Worm (Caenorhabditis elegans) whole organism, L4 larva: ENCODE measurements around the gene ZK742.6.

ENCODE experiments used
- F26F4.8 ChIP-seq: fragments of 200-800 bp; sonication (Bioruptor generic); conservative IDR thresholded peaks from 2 replicates; pipeline ENCODE4 v1.3.6; 2022; ENCODE audit warnings: missing genetic modification characterization, missing compliant biosample characterization
- F44E2.7 ChIP-seq: fragments of 200-800 bp; sonication (Bioruptor generic); IDR thresholded peaks from 2 replicates; pipeline ENCODE4 v2.1.2; 2022; ENCODE audit warnings: missing genetic modification characterization, missing compliant biosample characterization
- Y5F2A.4 ChIP-seq: fragments of 200-800 bp; sonication (Bioruptor generic); optimal IDR thresholded peaks from 2 replicates; lab custom pipeline; 2018; ENCODE audit warnings: mild to moderate bottlenecking, missing genetic modification characterization, missing compliant biosample characterization
- Y75B8A.6 ChIP-seq: fragments of 200-800 bp; sonication (Bioruptor generic); IDR thresholded peaks from 2 replicates; pipeline ENCODE4 v1.3.6; 2022; ENCODE audit warnings: missing genetic modification reagents, missing genetic modification characterization, missing compliant biosample characterization
- ZK337.2 ChIP-seq: fragments of 200-800 bp; sonication (Bioruptor generic); IDR thresholded peaks from 2 replicates; pipeline ENCODE4 v1.3.6; 2022; ENCODE audit warnings: missing genetic modification reagents, missing genetic modification characterization, missing compliant biosample characterization
- aha-1 ChIP-seq: fragments of 150-350 bp; peaks from one replicate; lab custom pipeline; 2014; ENCODE audit warnings: missing biosample characterization, missing genetic modification characterization
- arid-1 ChIP-seq: fragments of 200-800 bp; sonication (Bioruptor generic); conservative IDR thresholded peaks from 2 replicates; pipeline ENCODE4 v1.3.6; 2022; ENCODE audit warnings: missing genetic modification reagents, missing genetic modification characterization, missing compliant biosample characterization
- ceh-20 ChIP-seq: fragments of 200-800 bp; sonication (Bioruptor generic); IDR thresholded peaks from 2 replicates; pipeline ENCODE4 v1.3.6; 2022; ENCODE audit warnings: missing genetic modification reagents, missing genetic modification characterization, missing compliant biosample characterization
- ceh-62 ChIP-seq: sonication (generic microtip); optimal IDR thresholded peaks from 2 replicates; lab custom pipeline; 2017; ENCODE audit warnings: missing biosample characterization, missing genetic modification characterization
- ceh-82 ChIP-seq: sonication (generic microtip); optimal IDR thresholded peaks from 2 replicates; lab custom pipeline; 2017; ENCODE audit warnings: missing biosample characterization, missing genetic modification characterization
- cey-2 ChIP-seq: sonication (generic microtip); optimal IDR thresholded peaks from 3 replicates; lab custom pipeline; 2017; ENCODE audit warnings: missing genetic modification characterization, mild to moderate bottlenecking, missing compliant biosample characterization, antibody characterized with exemption, borderline replicate concordance; ENCODE audit not compliant: insufficient read depth
- ctbp-1 ChIP-seq: fragments of 200-800 bp; sonication (Bioruptor generic); IDR thresholded peaks from 2 replicates; pipeline ENCODE4 v1.3.6; 2022; ENCODE audit warnings: missing genetic modification reagents, missing genetic modification characterization, missing compliant biosample characterization
- daf-16 ChIP-seq, 3 experiments: sonication (generic microtip); optimal IDR thresholded peaks; 2 replicates each; lab custom pipeline; 2016 to 2017; ENCODE audit warnings: missing genetic modification characterization in 3 of 3, missing genetic modification reagents in 3 of 3, mild to moderate bottlenecking in 2 of 3, missing compliant biosample characterization in 2 of 3, missing biosample characterization in 1 of 3, moderate library complexity in 1 of 3
- daf-8 ChIP-seq: fragments of 200-800 bp; sonication (Bioruptor generic); IDR thresholded peaks from 2 replicates; pipeline ENCODE4 v1.3.6; 2022; ENCODE audit warnings: missing genetic modification characterization, missing compliant biosample characterization
- fos-1 ChIP-seq: fragments of 150-350 bp; optimal IDR thresholded peaks from 2 replicates; lab custom pipeline; 2014; ENCODE audit warnings: missing biosample characterization, missing genetic modification characterization
- gei-8 ChIP-seq: fragments of 200-800 bp; sonication (Bioruptor generic); optimal IDR thresholded peaks from 2 replicates; lab custom pipeline; 2018; ENCODE audit warnings: mild to moderate bottlenecking, missing genetic modification characterization, missing compliant biosample characterization
- hlh-11 ChIP-seq: fragments of 200-800 bp; sonication (Bioruptor generic); optimal IDR thresholded peaks from 2 replicates; lab custom pipeline; 2018; ENCODE audit warnings: mild to moderate bottlenecking, missing genetic modification characterization, missing compliant biosample characterization
- hmg-1.1 ChIP-seq: fragments of 200-800 bp; sonication (Bioruptor generic); IDR thresholded peaks from 2 replicates; pipeline ENCODE4 v1.3.6; 2022; ENCODE audit warnings: missing genetic modification reagents, missing genetic modification characterization, missing compliant biosample characterization
- jun-1 ChIP-seq: fragments of 150-350 bp; optimal IDR thresholded peaks from 2 replicates; lab custom pipeline; 2014; ENCODE audit warnings: missing biosample characterization, missing genetic modification reagents, missing genetic modification characterization
- lin-1 ChIP-seq: fragments of 200-800 bp; sonication (Bioruptor generic); IDR thresholded peaks from 2 replicates; pipeline ENCODE4 v1.3.6; 2022; ENCODE audit warnings: missing genetic modification reagents, missing genetic modification characterization, missing compliant biosample characterization
- lin-15B ChIP-seq: fragments of 150-350 bp; sonication (generic microtip); optimal IDR thresholded peaks from 3 replicates; lab custom pipeline; 2014; ENCODE audit warnings: missing biosample characterization, missing genetic modification characterization
- lin-39 ChIP-seq: fragments of 150-350 bp; optimal IDR thresholded peaks from 2 replicates; lab custom pipeline; 2014; ENCODE audit warnings: missing biosample characterization, missing genetic modification reagents, missing genetic modification characterization
- lsy-2 ChIP-seq, 2 experiments: fragments of 150-350 bp in 1 of 2; sonication (generic microtip) in 1 of 2; optimal IDR thresholded peaks; 2 replicates each; lab custom pipeline; 2014 to 2017; ENCODE audit warnings: missing biosample characterization in 2 of 2, missing genetic modification characterization in 2 of 2
- mxl-3 ChIP-seq: fragments of 200-800 bp; sonication (Bioruptor generic); optimal IDR thresholded peaks from 2 replicates; lab custom pipeline; 2018; ENCODE audit warnings: mild to moderate bottlenecking, missing genetic modification characterization, missing compliant biosample characterization
- nhr-102 ChIP-seq: sonication (generic microtip); optimal IDR thresholded peaks from 2 replicates; lab custom pipeline; 2016; ENCODE audit warnings: mild to moderate bottlenecking, missing genetic modification characterization, moderate library complexity, missing compliant biosample characterization
- nhr-11 ChIP-seq: fragments of 150-350 bp; optimal IDR thresholded peaks from 2 replicates; lab custom pipeline; 2014; ENCODE audit warnings: missing biosample characterization, missing genetic modification characterization
- nhr-25 ChIP-seq: sonication (generic microtip); optimal IDR thresholded peaks from 2 replicates; lab custom pipeline; 2017; ENCODE audit warnings: missing genetic modification characterization, mild to moderate bottlenecking, missing compliant biosample characterization, antibody characterized with exemption, moderate library complexity, borderline replicate concordance; ENCODE audit not compliant: insufficient read depth
- nhr-41 ChIP-seq: fragments of 200-800 bp; sonication (Bioruptor generic); IDR thresholded peaks from 2 replicates; pipeline ENCODE4 v1.3.6; 2022; ENCODE audit warnings: missing genetic modification reagents, missing genetic modification characterization, missing compliant biosample characterization
- nhr-42 ChIP-seq: fragments of 200-800 bp; sonication (Bioruptor generic); IDR thresholded peaks from 2 replicates; pipeline ENCODE4 v1.3.6; 2022; ENCODE audit warnings: missing genetic modification characterization, missing compliant biosample characterization
- set-16 ChIP-seq: fragments of 200-800 bp; sonication (Bioruptor generic); IDR thresholded peaks from 2 replicates; pipeline ENCODE4 v1.3.6; 2022; ENCODE audit warnings: missing genetic modification reagents, missing genetic modification characterization, missing compliant biosample characterization
- skn-1 ChIP-seq: fragments of 150-350 bp; optimal IDR thresholded peaks from 2 replicates; lab custom pipeline; 2014; ENCODE audit warnings: missing biosample characterization, missing genetic modification characterization
- spr-1 ChIP-seq: sonication (generic microtip); optimal IDR thresholded peaks from 2 replicates; lab custom pipeline; 2016; ENCODE audit warnings: mild to moderate bottlenecking, missing genetic modification characterization, missing compliant biosample characterization
- tag-97 ChIP-seq: fragments of 200-800 bp; sonication (Bioruptor generic); IDR thresholded peaks from 2 replicates; pipeline ENCODE4 v1.3.6; 2022; ENCODE audit warnings: missing genetic modification characterization, missing compliant biosample characterization
- tra-1 ChIP-seq: fragments of 200-800 bp; sonication (Bioruptor generic); IDR thresholded peaks from 2 replicates; pipeline ENCODE4 v1.3.6; 2022; ENCODE audit warnings: missing genetic modification reagents, missing genetic modification characterization, missing compliant biosample characterization
- unc-130 ChIP-seq: sonication (generic microtip); optimal IDR thresholded peaks from 2 replicates; lab custom pipeline; 2016; ENCODE audit warnings: missing genetic modification reagents, missing genetic modification characterization, missing compliant biosample characterization
- unc-39 ChIP-seq: sonication (generic microtip); optimal IDR thresholded peaks from 2 replicates; lab custom pipeline; 2017; ENCODE audit warnings: missing biosample characterization, missing genetic modification characterization
- unc-62 ChIP-seq, 3 experiments: fragments of 150-350 bp in 1 of 3; sonication (generic microtip); optimal IDR thresholded peaks in 2 of 3; peaks in 1 of 3; 1 replicate in 1 of 3; 2 replicates in 2 of 3; lab custom pipeline; 2014 to 2017; ENCODE audit warnings: missing biosample characterization in 3 of 3, missing genetic modification characterization in 3 of 3, missing genetic modification reagents in 3 of 3, missing genotype in 1 of 3
- ztf-11 ChIP-seq: fragments of 150-350 bp; optimal IDR thresholded peaks from 2 replicates; lab custom pipeline; 2014; ENCODE audit warnings: missing biosample characterization, missing genetic modification characterization

ZK742.6 gene

DNA sequence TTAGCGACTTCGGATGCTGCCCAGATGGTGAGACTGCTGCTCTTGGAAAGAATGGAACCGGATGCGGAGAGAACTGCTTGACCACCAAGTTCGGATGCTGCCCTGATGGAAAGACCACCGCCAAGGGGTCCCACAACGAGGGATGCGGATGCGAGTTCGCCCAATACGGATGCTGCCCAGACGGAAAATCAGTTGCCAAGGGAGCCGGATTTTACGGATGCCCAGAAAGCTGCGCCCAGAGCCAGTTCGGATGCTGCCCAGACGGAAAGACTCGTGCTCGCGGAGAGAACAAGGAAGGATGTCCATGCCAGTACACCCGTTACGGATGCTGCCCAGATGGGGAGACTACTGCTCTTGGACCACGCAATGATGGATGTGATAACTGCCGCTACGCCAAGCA is 16.2 kb upstream of the ZK742.6 start:
- TF ChIP-seq gei-8 (GFP tag; lab: Kevin White, UChicago) (no peak), set-16 (peak; percentile 85)

DNA sequence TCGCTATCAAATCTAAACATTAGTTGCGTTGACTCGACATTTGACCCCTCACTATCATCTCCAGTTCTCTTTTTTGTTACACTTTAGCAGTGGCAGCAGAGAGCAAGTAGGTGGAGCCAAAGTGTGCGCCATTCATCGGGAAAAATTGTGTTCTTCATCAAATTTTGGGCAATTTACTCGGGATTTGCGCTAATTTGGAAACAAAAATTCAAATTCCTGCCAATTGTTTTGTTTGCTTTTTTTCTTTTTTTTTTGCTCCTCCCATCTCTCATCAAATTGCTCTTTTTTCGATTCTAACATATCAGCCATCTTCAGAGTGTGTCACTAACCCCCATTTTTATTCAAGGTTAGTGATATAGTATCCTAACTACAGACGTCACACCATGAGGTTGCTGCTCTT is 12.2 kb upstream of the ZK742.6 start, which contains the start of gene mig-6:
Gene mig-6, plus strand, starts transcription at position 301 of the 400 bp plus-strand sequence.
- TF ChIP-seq daf-16 (GFP tag; optimal IDR thresholded peaks at IDR 0.05; lab: Kevin White, UChicago) (no peak), daf-16 (tag; optimal IDR thresholded peaks at IDR 0.05; lab: Kevin White, UChicago) (no peak), daf-8 (GFP tag; lab: Robert Waterston, UW) (no peak), unc-130 (GFP tag; lab: Kevin White, UChicago) (no peak), ceh-62 (tag; lab: Kevin White, UChicago) (no peak), F44E2.7 (GFP tag; lab: Robert Waterston, UW) (no peak), cey-2 (no peak), lin-15B (no peak), hmg-1.1 (GFP tag; lab: Robert Waterston, UW) (no peak), arid-1 (no peak)

DNA sequence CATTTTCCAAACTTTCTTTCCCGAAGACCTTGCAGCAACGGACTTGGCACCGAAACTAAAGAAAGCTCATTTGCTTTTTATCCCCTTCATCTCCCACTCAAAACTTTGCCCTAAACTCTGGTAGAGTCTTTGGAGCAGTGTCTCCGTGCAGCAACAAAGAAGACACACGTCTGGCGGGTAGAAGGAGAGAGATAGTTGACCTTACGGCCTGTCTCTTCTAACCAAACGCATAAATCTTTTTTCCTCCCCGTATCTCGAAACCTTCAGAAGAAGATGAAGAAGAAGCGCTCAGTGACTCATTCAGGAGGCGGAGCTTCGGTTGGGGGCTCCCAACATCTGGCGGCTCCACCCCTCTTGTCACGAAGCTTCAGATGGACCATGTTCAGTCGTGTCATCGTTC is 11.6 kb upstream of the ZK742.6 start:
- no peak for TF ChIP-seq unc-39 (tag; lab: Kevin White, UChicago)
- no peak for TF ChIP-seq tag-97 (GFP tag; lab: Robert Waterston, UW)
- TF ChIP-seq nhr-102, result no peak
- TF ChIP-seq lsy-2 (tag; optimal IDR thresholded peaks at IDR 0.05; lab: Kevin White, UChicago), result no peak
- TF ChIP-seq lin-1, result no peak
- TF ChIP-seq unc-130 (GFP tag; lab: Kevin White, UChicago), result no peak

DNA sequence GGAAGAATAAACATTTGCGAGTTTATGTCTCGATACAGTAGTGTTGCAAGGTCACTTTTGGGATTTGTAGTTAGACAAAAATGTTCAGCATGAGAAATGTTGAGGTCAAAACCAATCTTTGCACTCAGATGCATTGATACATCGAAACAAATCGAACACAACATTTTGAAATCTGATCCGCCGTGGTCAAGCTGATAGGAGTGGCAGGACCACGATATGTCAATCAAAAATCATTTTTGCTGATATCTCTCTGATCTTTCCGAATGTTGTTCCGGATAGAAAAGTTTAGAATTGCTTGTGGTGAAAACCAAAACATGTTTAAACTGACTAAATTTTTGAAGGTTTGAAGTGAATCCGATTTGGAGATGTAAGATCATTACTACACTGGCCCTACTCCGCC is 11.1 kb upstream of the ZK742.6 start:
- TF ChIP-seq unc-39 (tag; lab: Kevin White, UChicago), result no peak
- TF ChIP-seq lin-39 (tag; lab: Kevin White, UChicago), result no peak
- TF ChIP-seq ceh-82, result no peak
- no peak for TF ChIP-seq lsy-2 (tag; optimal IDR thresholded peaks at IDR 0.05; lab: Kevin White, UChicago)
- TF ChIP-seq ZK337.2 (GFP tag; lab: Robert Waterston, UW), result no peak
- TF ChIP-seq unc-62 (GFP tag; optimal IDR thresholded peaks at IDR 0.05 in 1 of 2; lab: Kevin White, UChicago), result peak in 1 of 2 experiments; percentile 62
- no peak for TF ChIP-seq unc-62 (tag; optimal IDR thresholded peaks at IDR 0.05; lab: Kevin White, UChicago)
- TF ChIP-seq spr-1, result no peak
- no peak for TF ChIP-seq tra-1

DNA sequence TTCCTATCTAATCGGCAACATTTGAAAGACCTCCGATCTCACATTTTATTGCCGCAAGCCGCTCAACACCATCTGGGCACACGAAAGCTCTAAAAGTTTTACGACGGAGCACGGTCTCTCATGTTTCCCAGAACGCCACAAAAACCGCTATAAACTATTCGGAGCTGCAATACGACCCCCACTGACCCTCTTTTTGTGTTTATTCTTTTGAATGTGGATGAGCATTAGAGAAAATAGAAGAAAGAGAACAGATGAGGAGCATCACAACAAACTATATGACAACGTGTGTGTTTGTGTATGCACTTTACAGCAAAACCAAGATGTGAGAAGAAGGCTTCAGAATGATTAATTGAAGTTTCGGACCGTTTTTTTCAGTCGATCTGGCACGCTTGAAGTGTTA is 9.4 kb upstream of the ZK742.6 start:
- TF ChIP-seq daf-16 (GFP tag; optimal IDR thresholded peaks at IDR 0.05; lab: Kevin White, UChicago) (peak in 1 of 2 experiments; percentile 39), daf-16 (tag; optimal IDR thresholded peaks at IDR 0.05; lab: Kevin White, UChicago) (no peak), hlh-11 (tag; lab: Kevin White, UChicago) (peak; percentile 25), F26F4.8 (GFP tag; lab: Robert Waterston, UW) (no peak)

DNA sequence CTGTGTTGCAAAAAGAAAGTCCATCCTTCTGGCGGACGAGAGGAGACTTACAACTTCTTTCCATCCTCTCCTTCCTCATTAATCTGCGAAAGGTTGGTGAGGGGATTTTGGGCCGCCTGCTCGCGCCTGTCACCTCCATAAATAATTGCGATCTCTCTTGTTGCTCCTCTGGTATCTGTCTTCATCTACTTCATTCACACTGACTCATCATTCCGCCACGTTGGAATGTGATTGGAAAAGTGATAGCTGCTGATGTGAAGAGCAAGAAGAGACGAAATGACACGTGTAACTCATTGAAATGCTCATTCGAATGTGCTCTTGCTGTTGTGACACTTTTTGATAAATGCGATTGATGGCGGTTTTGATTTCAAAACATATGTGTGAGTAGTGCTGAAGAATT is 7.9 kb upstream of the ZK742.6 start:
- TF ChIP-seq lin-1 (no peak), ceh-20 (GFP tag; lab: Robert Waterston, UW) (peak; percentile 68; the same call in 1 of the 2 replicates), nhr-11 (peak; percentile 65), Y75B8A.6 (GFP tag; lab: Robert Waterston, UW) (no peak), nhr-42 (GFP tag; lab: Robert Waterston, UW) (no peak), Y5F2A.4 (GFP tag; lab: Kevin White, UChicago) (no peak), fos-1 (no peak), ctbp-1 (GFP tag; lab: Robert Waterston, UW) (no peak), nhr-25 (no peak), ceh-62 (tag; lab: Kevin White, UChicago) (no peak), ztf-11 (no peak), aha-1 (tag; lab: Kevin White, UChicago) (no peak), jun-1 (tag; lab: Kevin White, UChicago) (no peak), daf-16 (GFP tag; optimal IDR thresholded peaks at IDR 0.05; lab: Kevin White, UChicago) (peak in 1 of 2 experiments; percentile 74), daf-16 (tag; optimal IDR thresholded peaks at IDR 0.05; lab: Kevin White, UChicago) (no peak), skn-1 (tag; lab: Kevin White, UChicago) (no peak), nhr-41 (GFP tag; lab: Robert Waterston, UW) (no peak), mxl-3 (GFP tag; lab: Kevin White, UChicago) (peak; percentile 71), hlh-11 (tag; lab: Kevin White, UChicago) (peak; percentile 63), unc-62 (GFP tag; optimal IDR thresholded peaks at IDR 0.05 in 1 of 2; lab: Kevin White, UChicago) (peak in 1 of 2 experiments; percentile 98), unc-62 (tag; optimal IDR thresholded peaks at IDR 0.05; lab: Kevin White, UChicago) (no peak)
- TF ChIP-seq, all 104 proteins: peak for 6
